Worm (Caenorhabditis elegans) whole organism, L2 larva: Measurements from ENCODE around the gene F20H11.4.

Source experiments
- C34F6.9 ChIP-seq: fragments of 150-350 bp; optimal IDR thresholded peaks from 2 replicates; lab custom pipeline; 2014; ENCODE audit warnings: missing biosample characterization, missing genetic modification characterization
- F13H6.1 ChIP-seq: sonication (generic microtip); optimal IDR thresholded peaks from 2 replicates; lab custom pipeline; 2016; ENCODE audit warnings: missing genetic modification characterization, missing compliant biosample characterization
- R02D3.7 ChIP-seq: fragments of 150-350 bp; optimal IDR thresholded peaks from 2 replicates; lab custom pipeline; 2014; ENCODE audit warnings: missing biosample characterization, missing genetic modification characterization
- Y55F3AM.14 ChIP-seq: fragments of 200-800 bp; sonication (Bioruptor generic); optimal IDR thresholded peaks from 2 replicates; lab custom pipeline; 2018; ENCODE audit warnings: mild to moderate bottlenecking, missing genetic modification characterization, missing compliant biosample characterization
- ZK546.5 ChIP-seq: sonication (generic microtip); optimal IDR thresholded peaks from 2 replicates; lab custom pipeline; 2017; ENCODE audit warnings: missing biosample characterization, missing genetic modification characterization
- alr-1 ChIP-seq: fragments of 150-350 bp; optimal IDR thresholded peaks from 2 replicates; lab custom pipeline; 2014; ENCODE audit warnings: missing biosample characterization, missing genetic modification characterization
- aly-2 ChIP-seq: fragments of 150-350 bp; optimal IDR thresholded peaks from 2 replicates; lab custom pipeline; 2014; ENCODE audit warnings: missing biosample characterization, missing genetic modification characterization
- ama-1 ChIP-seq: fragments of 150-350 bp; optimal IDR thresholded peaks from 2 replicates; lab custom pipeline; 2018; ENCODE audit warnings: inconsistent platforms
- blmp-1 ChIP-seq: sonication (generic microtip); optimal IDR thresholded peaks from 2 replicates; lab custom pipeline; 2017; ENCODE audit warnings: missing genetic modification characterization, mild to moderate bottlenecking, missing compliant biosample characterization, antibody characterized with exemption, moderate library complexity; ENCODE audit not compliant: insufficient read depth
- ceh-16 ChIP-seq: fragments of 150-350 bp; optimal IDR thresholded peaks from 2 replicates; lab custom pipeline; 2014; ENCODE audit warnings: missing biosample characterization, missing genetic modification characterization
- ceh-82 ChIP-seq: fragments of 150-350 bp; optimal IDR thresholded peaks from 2 replicates; lab custom pipeline; 2014; ENCODE audit warnings: missing biosample characterization, missing genetic modification characterization
- crh-2 ChIP-seq: sonication (generic microtip); optimal IDR thresholded peaks from 2 replicates; lab custom pipeline; 2017; ENCODE audit warnings: missing biosample characterization, missing genetic modification characterization
- dmd-4 ChIP-seq: sonication (generic microtip); optimal IDR thresholded peaks from 2 replicates; lab custom pipeline; 2017; ENCODE audit warnings: missing biosample characterization, missing genetic modification characterization
- egl-27 ChIP-seq: sonication (generic microtip); optimal IDR thresholded peaks from 3 replicates; lab custom pipeline; 2017; ENCODE audit warnings: missing biosample characterization, missing genetic modification reagents, missing genetic modification characterization
- elt-1 ChIP-seq: fragments of 150-350 bp; optimal IDR thresholded peaks from 2 replicates; lab custom pipeline; 2014; ENCODE audit warnings: missing biosample characterization, missing genetic modification characterization
- elt-3 ChIP-seq: sonication (generic microtip); optimal IDR thresholded peaks from 2 replicates; lab custom pipeline; 2017; ENCODE audit warnings: missing biosample characterization, missing genetic modification characterization
- fos-1 ChIP-seq: fragments of 150-350 bp; optimal IDR thresholded peaks from 2 replicates; lab custom pipeline; 2014; ENCODE audit warnings: missing biosample characterization, missing genetic modification characterization
- gmeb-1 ChIP-seq: fragments of 150-350 bp; optimal IDR thresholded peaks from 2 replicates; lab custom pipeline; 2014; ENCODE audit warnings: missing biosample characterization, missing genetic modification characterization
- lin-11 ChIP-seq: fragments of 150-350 bp; sonication (generic microtip); optimal IDR thresholded peaks from 2 replicates; lab custom pipeline; 2014; ENCODE audit warnings: missing biosample characterization, missing genetic modification characterization, inconsistent platforms, mixed read lengths
- lin-13 ChIP-seq: fragments of 150-350 bp; optimal IDR thresholded peaks from 2 replicates; lab custom pipeline; 2014; ENCODE audit warnings: missing biosample characterization, missing genetic modification reagents, missing genetic modification characterization
- lin-39 ChIP-seq: fragments of 150-350 bp; optimal IDR thresholded peaks from 2 replicates; lab custom pipeline; 2014; ENCODE audit warnings: missing biosample characterization, missing genetic modification reagents, missing genetic modification characterization
- lsy-2 ChIP-seq, 2 experiments: fragments of 150-350 bp in 1 of 2; sonication (generic microtip) in 1 of 2; optimal IDR thresholded peaks; 2 replicates each; lab custom pipeline; 2014 to 2017; ENCODE audit warnings: missing biosample characterization in 2 of 2, missing genetic modification characterization in 2 of 2
- mab-5 ChIP-seq: fragments of 150-350 bp; optimal IDR thresholded peaks from 2 replicates; lab custom pipeline; 2014; ENCODE audit warnings: missing biosample characterization, missing genetic modification characterization
- mbf-1 ChIP-seq: sonication (generic microtip); optimal IDR thresholded peaks from 2 replicates; lab custom pipeline; 2017; ENCODE audit warnings: missing biosample characterization, missing genetic modification characterization
- mdl-1 ChIP-seq, 2 experiments: fragments of 150-350 bp in 1 of 2; sonication (generic microtip) in 1 of 2; optimal IDR thresholded peaks; 2 replicates each; lab custom pipeline; 2017; ENCODE audit warnings: missing biosample characterization in 2 of 2, missing genetic modification characterization in 2 of 2
- nhr-10 ChIP-seq: sonication (generic microtip); optimal IDR thresholded peaks from 2 replicates; lab custom pipeline; 2017; ENCODE audit warnings: missing biosample characterization, missing genetic modification characterization
- nhr-11 ChIP-seq: fragments of 150-350 bp; optimal IDR thresholded peaks from 2 replicates; lab custom pipeline; 2014; ENCODE audit warnings: missing biosample characterization, missing genetic modification characterization
- nhr-12 ChIP-seq: fragments of 150-350 bp; optimal IDR thresholded peaks from 2 replicates; lab custom pipeline; 2014; ENCODE audit warnings: missing biosample characterization, missing genetic modification characterization
- nhr-129 ChIP-seq: fragments of 150-350 bp; optimal IDR thresholded peaks from 2 replicates; lab custom pipeline; 2014; ENCODE audit warnings: missing biosample characterization, missing genetic modification characterization
- nhr-21 ChIP-seq: fragments of 150-350 bp; optimal IDR thresholded peaks from 2 replicates; lab custom pipeline; 2014; ENCODE audit warnings: missing biosample characterization, missing genetic modification characterization
- nhr-23 ChIP-seq: fragments of 150-350 bp; optimal IDR thresholded peaks from 2 replicates; lab custom pipeline; 2014; ENCODE audit warnings: missing biosample characterization, missing genetic modification reagents, missing genetic modification characterization
- nhr-237 ChIP-seq: fragments of 150-350 bp; optimal IDR thresholded peaks from 2 replicates; lab custom pipeline; 2014; ENCODE audit warnings: missing biosample characterization, missing genetic modification characterization
- nhr-25 ChIP-seq: fragments of 150-350 bp; sonication (generic microtip); optimal IDR thresholded peaks from 3 replicates; lab custom pipeline; 2014; ENCODE audit warnings: missing biosample characterization, missing genetic modification characterization
- nhr-6 ChIP-seq: fragments of 150-350 bp; optimal IDR thresholded peaks from 2 replicates; lab custom pipeline; 2014; ENCODE audit warnings: missing biosample characterization, missing genetic modification characterization
- nhr-77 ChIP-seq: fragments of 150-350 bp; optimal IDR thresholded peaks from 2 replicates; lab custom pipeline; 2014; ENCODE audit warnings: missing biosample characterization, missing genetic modification characterization
- peb-1 ChIP-seq: fragments of 150-350 bp; optimal IDR thresholded peaks from 2 replicates; lab custom pipeline; 2014; ENCODE audit warnings: missing biosample characterization, missing genetic modification characterization
- sem-4 ChIP-seq: fragments of 150-350 bp; optimal IDR thresholded peaks from 2 replicates; lab custom pipeline; 2014; ENCODE audit warnings: missing biosample characterization, missing genetic modification reagents, missing genetic modification characterization
- skn-1 ChIP-seq: sonication (generic microtip); optimal IDR thresholded peaks from 2 replicates; lab custom pipeline; 2017; ENCODE audit warnings: missing biosample characterization, missing genetic modification characterization
- sma-3 ChIP-seq: sonication (generic microtip); optimal IDR thresholded peaks from 2 replicates; lab custom pipeline; 2016; ENCODE audit warnings: missing genetic modification reagents, missing genetic modification characterization, missing compliant biosample characterization
- sma-9 ChIP-seq, 2 experiments: fragments of 150-350 bp in 1 of 2; sonication (generic microtip) in 1 of 2; optimal IDR thresholded peaks; 2 replicates each; lab custom pipeline; 2014 to 2016; ENCODE audit warnings: missing genetic modification characterization in 2 of 2, mild to moderate bottlenecking in 1 of 2, missing biosample characterization in 1 of 2, missing compliant biosample characterization in 1 of 2, missing genetic modification reagents in 1 of 2, moderate library complexity in 1 of 2
- snpc-4 ChIP-seq: fragments of 150-350 bp; optimal IDR thresholded peaks from 2 replicates; lab custom pipeline; 2014; ENCODE audit warnings: missing biosample characterization, missing genetic modification characterization
- unc-39 ChIP-seq: fragments of 150-350 bp; optimal IDR thresholded peaks from 2 replicates; lab custom pipeline; 2014; ENCODE audit warnings: missing biosample characterization, missing genetic modification characterization
- unc-55 ChIP-seq: fragments of 150-350 bp; sonication (generic microtip); optimal IDR thresholded peaks from 3 replicates; lab custom pipeline; 2014; ENCODE audit warnings: missing biosample characterization, missing genetic modification reagents, missing genetic modification characterization
- unc-62 ChIP-seq: fragments of 150-350 bp; optimal IDR thresholded peaks from 2 replicates; lab custom pipeline; 2014; ENCODE audit warnings: missing biosample characterization, missing genetic modification reagents, missing genetic modification characterization
- zag-1 ChIP-seq: fragments of 150-350 bp; optimal IDR thresholded peaks from 2 replicates; lab custom pipeline; 2014; ENCODE audit warnings: missing biosample characterization, missing genetic modification characterization
- ztf-1 ChIP-seq: fragments of 200-800 bp; sonication (Bioruptor generic); conservative IDR thresholded peaks from 2 replicates; pipeline ENCODE4 v1.3.6; 2022; ENCODE audit warnings: missing genetic modification characterization, missing compliant biosample characterization
- ztf-11 ChIP-seq: sonication (generic microtip); optimal IDR thresholded peaks from 2 replicates; lab custom pipeline; 2017; ENCODE audit warnings: missing biosample characterization, missing genetic modification characterization
- ztf-4 ChIP-seq: fragments of 150-350 bp; optimal IDR thresholded peaks from 2 replicates; lab custom pipeline; 2014; ENCODE audit warnings: missing biosample characterization, missing genetic modification characterization

F20H11.4 gene

ce11 chrIII:6608101-6608672, at the start of gene F20H11.4, which contains the start of gene mdh-2:
Gene F20H11.4, plus strand, starts transcription at chrIII:6608622.
Gene mdh-2, minus strand, starts transcription at chrIII:6608106.
- TF ChIP-seq mab-5 (tag; lab: Kevin White, UChicago) (peak; percentile 21), blmp-1 (no peak), crh-2 (tag; lab: Kevin White, UChicago) (peak; percentile 87), nhr-129 (tag; lab: Kevin White, UChicago) (peak; percentile 81), snpc-4 (tag; lab: Kevin White, UChicago) (peak; percentile 65), ZK546.5 (tag; lab: Kevin White, UChicago) (peak; percentile 45), mbf-1 (tag; lab: Kevin White, UChicago) (no peak), aly-2 (tag; lab: Kevin White, UChicago) (no peak), ztf-11 (no peak), zag-1 (tag; lab: Kevin White, UChicago) (no peak), nhr-237 (tag; lab: Kevin White, UChicago) (no peak), sem-4 (tag; lab: Kevin White, UChicago) (peak; percentile 49), dmd-4 (tag; lab: Kevin White, UChicago) (no peak), unc-62 (GFP tag; lab: Kevin White, UChicago) (no peak), lin-11 (peak; percentile 83), Y55F3AM.14 (GFP tag; lab: Kevin White, UChicago) (no peak), lsy-2 (tag; optimal IDR thresholded peaks at IDR 0.05; lab: Kevin White, UChicago) (peak; percentile 55 to 90), ztf-4 (tag; lab: Kevin White, UChicago) (peak; percentile 24), elt-3 (tag; lab: Kevin White, UChicago) (no peak), ceh-16 (tag; lab: Kevin White, UChicago) (no peak), sma-9 (GFP tag; optimal IDR thresholded peaks at IDR 0.05; lab: Kevin White, UChicago) (peak; percentile 85), sma-9 (tag; optimal IDR thresholded peaks at IDR 0.05; lab: Kevin White, UChicago) (no peak), nhr-23 (tag; lab: Kevin White, UChicago) (no peak), R02D3.7 (no peak), nhr-10 (no peak), egl-27 (tag; lab: Kevin White, UChicago) (no peak), skn-1 (tag; lab: Kevin White, UChicago) (no peak), nhr-12 (tag; lab: Kevin White, UChicago) (no peak), lin-39 (tag; lab: Kevin White, UChicago) (no peak), lin-13 (GFP tag; lab: Kevin White, UChicago) (peak; percentile 88), ama-1 (lab: Kevin White, UChicago) (peak; percentile 67), gmeb-1 (tag; lab: Kevin White, UChicago) (peak; percentile 95), C34F6.9 (tag; lab: Kevin White, UChicago) (peak; percentile 91), fos-1 (tag; lab: Kevin White, UChicago) (peak; percentile 54), nhr-25 (tag; lab: Kevin White, UChicago) (peak; percentile 70), F13H6.1 (peak; percentile 66), alr-1 (tag; lab: Kevin White, UChicago) (no peak), nhr-21 (tag; lab: Kevin White, UChicago) (peak; percentile 67), peb-1 (tag; lab: Kevin White, UChicago) (no peak), ceh-82 (tag; lab: Kevin White, UChicago) (peak; percentile 5), nhr-77 (no peak), unc-55 (GFP tag; lab: Kevin White, UChicago) (peak; percentile 95), ztf-1 (no peak), sma-3 (GFP tag; lab: Kevin White, UChicago) (peak; percentile 77), nhr-11 (no peak), unc-39 (tag; lab: Kevin White, UChicago) (no peak), mdl-1 (tag; optimal IDR thresholded peaks at IDR 0.05; lab: Kevin White, UChicago) (peak in 1 of 2 experiments; percentile 15), nhr-6 (tag; lab: Kevin White, UChicago) (no peak), elt-1 (tag; lab: Kevin White, UChicago) (no peak)
